Fruit fly (Drosophila melanogaster) whole organism, prepupa: Measurements from ENCODE around the gene Rbf2.

ENCODE experiments used
- Blimp-1 ChIP-seq: fragments of 200-800 bp; sonication (Bioruptor generic); optimal IDR thresholded peaks from 3 replicates; lab custom pipeline; 2017; ENCODE audit warnings: missing biosample characterization, missing genetic modification characterization, mild to moderate bottlenecking, moderate library complexity, missing genetic modification reagents
- CG10631 ChIP-seq: fragments of 200-800 bp; sonication (Bioruptor generic); optimal IDR thresholded peaks from 2 replicates; lab custom pipeline; 2016; ENCODE audit warnings: missing biosample characterization, missing genetic modification characterization
- CG10669 ChIP-seq: fragments of 200-800 bp; sonication (Bioruptor generic); optimal IDR thresholded peaks from 3 replicates; lab custom pipeline; 2018; ENCODE audit warnings: missing biosample characterization, mild to moderate bottlenecking, missing genetic modification characterization, moderate library complexity
- CG11294 ChIP-seq: fragments of 200-800 bp; sonication (Bioruptor generic); IDR thresholded peaks from 2 replicates; pipeline ENCODE4 v1.3.6; 2022; ENCODE audit warnings: missing biosample characterization, missing genetic modification characterization
- CG11902 ChIP-seq: fragments of 200-800 bp; sonication (Bioruptor generic); optimal IDR thresholded peaks from 3 replicates; lab custom pipeline; 2016; ENCODE audit warnings: missing biosample characterization, missing genetic modification characterization
- CG15336 ChIP-seq: fragments of 200-800 bp; sonication (Bioruptor generic); IDR thresholded peaks from 2 replicates; pipeline ENCODE4 v1.3.6; 2022; ENCODE audit warnings: missing biosample characterization, missing genetic modification characterization
- CG1621 ChIP-seq: fragments of 200-800 bp; sonication (Bioruptor generic); optimal IDR thresholded peaks from 3 replicates; lab custom pipeline; 2018; ENCODE audit warnings: missing biosample characterization, mild to moderate bottlenecking, missing genetic modification characterization
- CG16779 ChIP-seq: fragments of 200-800 bp; sonication (Bioruptor generic); optimal IDR thresholded peaks from 3 replicates; lab custom pipeline; 2017; ENCODE audit warnings: missing biosample characterization, mild to moderate bottlenecking, missing genetic modification characterization
- CG3032 ChIP-seq: fragments of 200-800 bp; optimal IDR thresholded peaks from 2 replicates; lab custom pipeline; 2019; ENCODE audit warnings: missing biosample characterization, mild to moderate bottlenecking, missing genetic modification characterization, moderate library complexity
- CG31627 ChIP-seq: fragments of 200-800 bp; sonication (Bioruptor generic); optimal IDR thresholded peaks from 3 replicates; lab custom pipeline; 2016; ENCODE audit warnings: missing biosample characterization, missing genetic modification characterization
- CG32006 ChIP-seq: fragments of 200-800 bp; sonication (Bioruptor generic); optimal IDR thresholded peaks from 3 replicates; lab custom pipeline; 2017; ENCODE audit warnings: missing biosample characterization, mild to moderate bottlenecking, missing genetic modification characterization
- CG34406 ChIP-seq: fragments of 200-800 bp; sonication (Bioruptor generic); optimal IDR thresholded peaks from 3 replicates; lab custom pipeline; 2016; ENCODE audit warnings: missing biosample characterization, missing genetic modification characterization
- CG3919 ChIP-seq: fragments of 200-800 bp; sonication (Bioruptor generic); optimal IDR thresholded peaks from 3 replicates; lab custom pipeline; 2016; ENCODE audit warnings: missing biosample characterization, missing genetic modification characterization
- CG6163 ChIP-seq: fragments of 200-800 bp; sonication (Bioruptor generic); IDR thresholded peaks from 3 replicates; pipeline ENCODE4 v1.3.6; 2022; ENCODE audit warnings: missing biosample characterization, missing genetic modification characterization
- CG6276 ChIP-seq: fragments of 200-800 bp; sonication (Bioruptor generic); optimal IDR thresholded peaks from 2 replicates; lab custom pipeline; 2017; ENCODE audit warnings: missing biosample characterization, mild to moderate bottlenecking, missing genetic modification characterization
- CG6792 ChIP-seq: fragments of 200-800 bp; sonication (Bioruptor generic); optimal IDR thresholded peaks from 3 replicates; lab custom pipeline; 2016; ENCODE audit warnings: missing biosample characterization, missing genetic modification characterization
- CG6808 ChIP-seq: fragments of 200-800 bp; sonication (Bioruptor generic); optimal IDR thresholded peaks from 3 replicates; lab custom pipeline; 2017; ENCODE audit warnings: missing biosample characterization, missing genetic modification characterization, mild to moderate bottlenecking, moderate library complexity, missing genetic modification reagents
- CG6854 ChIP-seq: fragments of 200-800 bp; sonication (Bioruptor generic); optimal IDR thresholded peaks from 2 replicates; lab custom pipeline; 2017; ENCODE audit warnings: missing biosample characterization, mild to moderate bottlenecking, missing genetic modification characterization
- CG8319 ChIP-seq: fragments of 200-800 bp; sonication (Bioruptor generic); optimal IDR thresholded peaks from 3 replicates; lab custom pipeline; 2016; ENCODE audit warnings: missing biosample characterization, missing genetic modification characterization
- CG8632 ChIP-seq: fragments of 200-800 bp; sonication (Bioruptor generic); optimal IDR thresholded peaks from 3 replicates; lab custom pipeline; 2016; ENCODE audit warnings: missing biosample characterization, missing genetic modification characterization
- CG9139 ChIP-seq: fragments of 200-800 bp; sonication (Bioruptor generic); optimal IDR thresholded peaks from 3 replicates; lab custom pipeline; 2017; ENCODE audit warnings: missing biosample characterization, mild to moderate bottlenecking, missing genetic modification characterization
- Eip75B ChIP-seq: fragments of 200-800 bp; sonication (Bioruptor generic); optimal IDR thresholded peaks from 3 replicates; lab custom pipeline; 2016; ENCODE audit warnings: missing biosample characterization, missing genetic modification characterization
- Eip78C ChIP-seq: fragments of 200-800 bp; sonication (Bioruptor generic); peaks from one replicate; lab custom pipeline; 2016; ENCODE audit warnings: missing biosample characterization, missing genetic modification characterization
- Ets21C ChIP-seq: fragments of 200-800 bp; sonication (Bioruptor generic); optimal IDR thresholded peaks from 3 replicates; lab custom pipeline; 2016; ENCODE audit warnings: missing biosample characterization, missing genetic modification characterization
- Ets96B ChIP-seq: fragments of 200-800 bp; optimal IDR thresholded peaks from 2 replicates; lab custom pipeline; 2019; ENCODE audit warnings: missing biosample characterization, mild to moderate bottlenecking, missing genetic modification characterization, moderate library complexity
- Hr38 ChIP-seq: sonication (Bioruptor generic); optimal IDR thresholded peaks from 2 replicates; lab custom pipeline; 2016; ENCODE audit warnings: missing biosample characterization, missing genetic modification characterization
- Hr39 ChIP-seq: fragments of 200-800 bp; sonication (Bioruptor generic); optimal IDR thresholded peaks from 2 replicates; lab custom pipeline; 2016; ENCODE audit warnings: missing biosample characterization, missing genetic modification characterization
- Hr4 ChIP-seq: fragments of 200-800 bp; sonication (Bioruptor generic); optimal IDR thresholded peaks from 3 replicates; lab custom pipeline; 2016; ENCODE audit warnings: missing biosample characterization, missing genetic modification characterization
- Lpt ChIP-seq: fragments of 200-800 bp; sonication (Bioruptor generic); optimal IDR thresholded peaks from 3 replicates; lab custom pipeline; 2016; ENCODE audit warnings: missing biosample characterization, missing genetic modification characterization
- Met ChIP-seq: fragments of 200-800 bp; sonication (Bioruptor generic); optimal IDR thresholded peaks from 3 replicates; lab custom pipeline; 2016; ENCODE audit warnings: missing biosample characterization, missing genetic modification characterization
- Smox ChIP-seq: fragments of 200-800 bp; sonication (Bioruptor generic); optimal IDR thresholded peaks from 3 replicates; lab custom pipeline; 2016; ENCODE audit warnings: missing biosample characterization, missing genetic modification characterization
- Sox102F ChIP-seq: fragments of 200-800 bp; sonication (Bioruptor generic); optimal IDR thresholded peaks from 2 replicates; lab custom pipeline; 2016; ENCODE audit warnings: missing biosample characterization, mild to moderate bottlenecking, missing genetic modification characterization
- Sox14 ChIP-seq: fragments of 200-800 bp; sonication (Bioruptor generic); optimal IDR thresholded peaks from 3 replicates; lab custom pipeline; 2016; ENCODE audit warnings: missing biosample characterization, missing genetic modification characterization
- Sox15 ChIP-seq: fragments of 200-800 bp; sonication (Bioruptor generic); optimal IDR thresholded peaks from 3 replicates; lab custom pipeline; 2016; ENCODE audit warnings: missing biosample characterization, missing genetic modification characterization
- achi ChIP-seq: fragments of 200-800 bp; sonication (Bioruptor generic); optimal IDR thresholded peaks from 3 replicates; lab custom pipeline; 2016; ENCODE audit warnings: missing biosample characterization, missing genetic modification characterization
- cyc ChIP-seq: fragments of 200-800 bp; sonication (Bioruptor generic); optimal IDR thresholded peaks from 3 replicates; lab custom pipeline; 2016; ENCODE audit warnings: missing biosample characterization, missing genetic modification characterization
- dac ChIP-seq: fragments of 200-800 bp; sonication (Bioruptor generic); optimal IDR thresholded peaks from 2 replicates; lab custom pipeline; 2017; ENCODE audit warnings: missing biosample characterization, mild to moderate bottlenecking, missing genetic modification characterization
- dsx ChIP-seq: fragments of 200-800 bp; optimal IDR thresholded peaks from 3 replicates; lab custom pipeline; 2019; ENCODE audit warnings: missing biosample characterization, mild to moderate bottlenecking, missing genetic modification characterization, moderate library complexity; ENCODE audit not compliant: poor library complexity, severe bottlenecking
- eg ChIP-seq: fragments of 200-800 bp; sonication (Bioruptor generic); IDR thresholded peaks from 3 replicates; pipeline ENCODE4 v1.3.6; 2022; ENCODE audit warnings: missing biosample characterization, missing genetic modification characterization
- esn ChIP-seq: fragments of 200-800 bp; sonication (Bioruptor generic); optimal IDR thresholded peaks from 2 replicates; lab custom pipeline; 2016; ENCODE audit warnings: missing biosample characterization, mild to moderate bottlenecking, missing genetic modification characterization, moderate library complexity
- fd59A ChIP-seq: fragments of 200-800 bp; sonication (Bioruptor generic); optimal IDR thresholded peaks from 2 replicates; lab custom pipeline; 2017; ENCODE audit warnings: missing biosample characterization, mild to moderate bottlenecking, missing genetic modification characterization, missing genetic modification reagents
- fd85E ChIP-seq: fragments of 200-800 bp; sonication (Bioruptor generic); optimal IDR thresholded peaks from 3 replicates; lab custom pipeline; 2016; ENCODE audit warnings: missing biosample characterization, missing genetic modification characterization
- fkh ChIP-seq: fragments of 200-800 bp; sonication (Bioruptor generic); optimal IDR thresholded peaks from 3 replicates; lab custom pipeline; 2017; ENCODE audit warnings: missing biosample characterization, mild to moderate bottlenecking, missing genetic modification characterization, moderate library complexity
- net ChIP-seq: fragments of 200-800 bp; sonication (Bioruptor generic); optimal IDR thresholded peaks from 3 replicates; lab custom pipeline; 2016; ENCODE audit warnings: missing biosample characterization, missing genetic modification characterization
- pdm3 ChIP-seq: fragments of 200-800 bp; sonication (Bioruptor generic); optimal IDR thresholded peaks from 3 replicates; lab custom pipeline; 2016; ENCODE audit warnings: missing biosample characterization, missing genetic modification characterization
- salr ChIP-seq, 2 experiments: fragments of 200-800 bp; sonication (Bioruptor generic); optimal IDR thresholded peaks; 3 replicates each; lab custom pipeline; 2016 to 2018; ENCODE audit warnings: missing biosample characterization in 2 of 2, missing genetic modification characterization in 2 of 2, mild to moderate bottlenecking in 1 of 2
- ss ChIP-seq, 2 experiments: fragments of 200-800 bp; sonication (Bioruptor generic); optimal IDR thresholded peaks; 2 replicates in 1 of 2; 3 replicates in 1 of 2; lab custom pipeline; 2017 to 2018; ENCODE audit warnings: mild to moderate bottlenecking in 2 of 2, missing biosample characterization in 2 of 2, missing genetic modification characterization in 2 of 2, moderate library complexity in 1 of 2
- svp ChIP-seq: fragments of 200-800 bp; sonication (Bioruptor generic); peaks from one replicate; lab custom pipeline; 2016; ENCODE audit warnings: missing biosample characterization, missing genetic modification characterization
- topi ChIP-seq: fragments of 200-800 bp; sonication (Bioruptor generic); optimal IDR thresholded peaks from 3 replicates; lab custom pipeline; 2016; ENCODE audit warnings: missing biosample characterization, missing genetic modification characterization

The Rbf2 gene

dm6 chr3R:15972298-15972978 is 7.2 kb downstream of the Rbf2 start, which contains the start of gene mor:
TSS of gene mor (minus strand) at chr3R:15972913.
- TF ChIP-seq Sox15 (GFP tag; lab: Kevin White, UChicago) (no peak), CG1621 (tag; lab: Kevin White, UChicago) (peak; percentile 15), Blimp-1 (GFP tag; lab: Kevin White, UChicago) (no peak), CG3032 (no peak), esn (GFP tag; lab: Kevin White, UChicago) (no peak), fkh (GFP tag; lab: Kevin White, UChicago) (no peak), Hr4 (GFP tag; lab: Kevin White, UChicago) (no peak), CG6792 (GFP tag; lab: Kevin White, UChicago) (no peak), achi (GFP tag; lab: Kevin White, UChicago) (no peak), Eip78C (peak; percentile 21), dac (GFP tag; lab: Kevin White, UChicago) (no peak), Ets21C (GFP tag; lab: Kevin White, UChicago) (no peak), Sox102F (GFP tag; lab: Kevin White, UChicago) (no peak), CG8319 (GFP tag; lab: Kevin White, UChicago) (no peak), pdm3 (no peak), CG11294 (no peak), CG10669 (GFP tag; lab: Kevin White, UChicago) (no peak), Hr39 (GFP tag; lab: Kevin White, UChicago) (no peak), CG15336 (GFP tag; lab: Robert Waterston, UW) (no peak), CG34406 (GFP tag; lab: Kevin White, UChicago) (no peak), Met (no peak), Eip75B (GFP tag; lab: Kevin White, UChicago) (no peak), CG6854 (GFP tag; lab: Kevin White, UChicago) (peak; percentile 12), ss (GFP tag; optimal IDR thresholded peaks at IDR 0.05; lab: Kevin White, UChicago) (peak; percentile 13 to 45), net (GFP tag; lab: Kevin White, UChicago) (no peak), CG11902 (no peak), cyc (GFP tag; lab: Kevin White, UChicago) (no peak), CG6808 (GFP tag; lab: Kevin White, UChicago) (peak; percentile 10), eg (no peak), Lpt (GFP tag; lab: Kevin White, UChicago) (no peak), CG8632 (no peak), CG6276 (GFP tag; lab: Kevin White, UChicago) (no peak), svp (no peak), dsx (GFP tag; lab: Kevin White, UChicago) (no peak), salr (GFP tag; optimal IDR thresholded peaks at IDR 0.05; lab: Kevin White, UChicago) (no peak), CG31627 (GFP tag; lab: Kevin White, UChicago) (no peak), Hr38 (no peak), CG6163 (GFP tag; lab: Robert Waterston, UW) (no peak)

- TF ChIP-seq fkh (GFP tag; lab: Kevin White, UChicago) (no peak), Sox15 (GFP tag; lab: Kevin White, UChicago) (peak; percentile 49), CG34406 (GFP tag; lab: Kevin White, UChicago) (no peak), CG9139 (no peak), Ets21C (GFP tag; lab: Kevin White, UChicago) (peak; percentile 61), CG3919 (GFP tag; lab: Kevin White, UChicago) (no peak), topi (GFP tag; lab: Kevin White, UChicago) (no peak), Ets96B (tag; lab: Kevin White, UChicago) (no peak), CG32006 (GFP tag; lab: Kevin White, UChicago) (peak; percentile 59), Sox14 (GFP tag; lab: Kevin White, UChicago) (peak; percentile 41), CG10631 (GFP tag; lab: Kevin White, UChicago) (peak; percentile 56), fd59A (GFP tag; lab: Kevin White, UChicago) (no peak), Smox (GFP tag; lab: Kevin White, UChicago) (peak; percentile 44), Lpt (GFP tag; lab: Kevin White, UChicago) (peak; percentile 10), salr (GFP tag; optimal IDR thresholded peaks at IDR 0.05; lab: Kevin White, UChicago) (no peak), ss (GFP tag; optimal IDR thresholded peaks at IDR 0.05; lab: Kevin White, UChicago) (peak in 1 of 2 experiments; percentile 10), dac (GFP tag; lab: Kevin White, UChicago) (peak; percentile 36), CG6792 (GFP tag; lab: Kevin White, UChicago) (no peak), fd85E (no peak), CG6276 (GFP tag; lab: Kevin White, UChicago) (no peak), CG16779 (no peak), Blimp-1 (GFP tag; lab: Kevin White, UChicago) (no peak), Met (peak; percentile 35), CG8319 (GFP tag; lab: Kevin White, UChicago) (no peak)
Observed at dm6 chr3R:15972979-15973486, 7.8 kb downstream of the Rbf2 start, which contains the start of gene Hel89B. TSS of gene Hel89B (plus strand) at chr3R:15973298.
